Worm (Caenorhabditis elegans): ENCODE measurements around the gene F28B1.9.
A peak's percentile ranks its signal among the peaks of the same experiment; 100 is the strongest.

Gene F28B1.9

ce11 chrV:17082718-17083117, 21.0 kb downstream of the F28B1.9 start, which contains the start of gene T05E12.9:
Gene T05E12.9 (minus strand): TSS chrV:17082818.
- TF ChIP-seq alr-1 (tag; optimal IDR thresholded peaks at IDR 0.05; ENCODE audit: borderline replicate concordance) = no peak
- TF ChIP-seq unc-130 (tag; optimal IDR thresholded peaks at IDR 0.05) = no peak
- TF ChIP-seq grh-1 (GFP tag; IDR thresholded peaks at IDR 0.05) = no peak
- TF ChIP-seq egl-13 (tag; optimal IDR thresholded peaks at IDR 0.05) = no peak
- TF ChIP-seq fkh-8 (tag; optimal IDR thresholded peaks at IDR 0.05) = no peak
- no peak for TF ChIP-seq tbx-2 (tag; optimal IDR thresholded peaks at IDR 0.05)
- TF ChIP-seq elt-2 (tag; optimal IDR thresholded peaks at IDR 0.05) = no peak
- no peak for TF ChIP-seq lsy-2 (tag; optimal IDR thresholded peaks at IDR 0.05)
- TF ChIP-seq lin-14 (GFP tag; optimal IDR thresholded peaks at IDR 0.05) = no peak
- no peak for TF ChIP-seq lin-39 (tag; optimal IDR thresholded peaks at IDR 0.05)
- no peak for TF ChIP-seq nhr-85 (tag)
- no peak for TF ChIP-seq sox-4 (tag; optimal IDR thresholded peaks at IDR 0.05)

- TF ChIP-seq fkh-4 (tag; optimal IDR thresholded peaks at IDR 0.05; ENCODE audit: borderline replicate concordance) (no peak), swsn-7 (tag; optimal IDR thresholded peaks at IDR 0.05) (no peak)
These were observed 27.7 kb downstream of the F28B1.9 start, which contains the start of gene T05E12.6 for ce11 chrV:17089342-17089741. Gene T05E12.6 (minus strand): TSS chrV:17089442.

- TF ChIP-seq dsc-1 (tag; optimal IDR thresholded peaks at IDR 0.05) = no peak
- peak; percentile 74 for TF ChIP-seq elt-2 (tag; optimal IDR thresholded peaks at IDR 0.05)
These were observed 28.3 kb downstream of the F28B1.9 start, which contains the start of gene srh-237 for ce11 chrV:17089931-17090429. Gene srh-237 (plus strand): TSS chrV:17090379.

- TF ChIP-seq ceh-90 (tag; optimal IDR thresholded peaks at IDR 0.05) = no peak
- TF ChIP-seq efl-1 (optimal IDR thresholded peaks at IDR 0.05) = no peak
- peak in 1 of 2 experiments; percentile 35 for TF ChIP-seq efl-1 (GFP tag; optimal IDR thresholded peaks at IDR 0.05 in 1 of 2)
- no peak for TF ChIP-seq lin-15B (tag; optimal IDR thresholded peaks at IDR 0.05)
These were observed 30.6 kb downstream of the F28B1.9 start, which contains the start of gene ZK218.1 for ce11 chrV:17092262-17092661. Gene ZK218.1 (plus strand): TSS chrV:17092562.

- TF ChIP-seq F16B12.6 (tag; optimal IDR thresholded peaks at IDR 0.05) = no peak
- TF ChIP-seq nhr-71 (tag; optimal IDR thresholded peaks at IDR 0.05) = no peak
- no peak for TF ChIP-seq unc-130 (tag; optimal IDR thresholded peaks at IDR 0.05)
- no peak for TF ChIP-seq blmp-1 (tag; optimal IDR thresholded peaks at IDR 0.05)
- TF ChIP-seq unc-86 (tag; optimal IDR thresholded peaks at IDR 0.05) = no peak
- TF ChIP-seq ceh-82 (tag; optimal IDR thresholded peaks at IDR 0.05) = no peak
- TF ChIP-seq unc-30 (tag; optimal IDR thresholded peaks at IDR 0.05) = no peak
- no peak for TF ChIP-seq mep-1 (tag; optimal IDR thresholded peaks at IDR 0.05)
- no peak for TF ChIP-seq vab-15 (tag; optimal IDR thresholded peaks at IDR 0.05)
- no peak for TF ChIP-seq xbp-1 (tag; optimal IDR thresholded peaks at IDR 0.05)
- TF ChIP-seq pqm-1 (tag; optimal IDR thresholded peaks at IDR 0.05) = no peak
- no peak for TF ChIP-seq mab-9 (GFP tag; IDR thresholded peaks at IDR 0.05)
- no peak for TF ChIP-seq pax-3 (tag; optimal IDR thresholded peaks at IDR 0.05)
- TF ChIP-seq fkh-4 (tag; optimal IDR thresholded peaks at IDR 0.05; ENCODE audit: borderline replicate concordance) = no peak
- TF ChIP-seq lir-3 (tag; optimal IDR thresholded peaks at IDR 0.05; ENCODE audit: poor library complexity) = no peak
- TF ChIP-seq ztf-11 (tag; optimal IDR thresholded peaks at IDR 0.05) = no peak
These were observed 32.9 kb downstream of the F28B1.9 start for ce11 chrV:17094568-17094967.

- TF ChIP-seq blmp-1 (tag; optimal IDR thresholded peaks at IDR 0.05) (no peak), ztf-4 (tag; optimal IDR thresholded peaks at IDR 0.05) (no peak), efl-1 (optimal IDR thresholded peaks at IDR 0.05) (no peak), efl-1 (GFP tag; optimal IDR thresholded peaks at IDR 0.05 in 1 of 2) (peak in 1 of 2 experiments; percentile 34)
These were observed 37.0 kb downstream of the F28B1.9 start, which contains the start of the genes ZK218.3 and ZK218.4 for ce11 chrV:17098669-17099068. Gene ZK218.3 (minus strand): TSS chrV:17098769. Gene ZK218.4 (plus strand): TSS chrV:17098854.
